Worm (Caenorhabditis elegans) whole organism, L2 larva: ENCODE results near the gene M05D6.2.

Source experiments
- F13H6.1 ChIP-seq: sonication (generic microtip); optimal IDR thresholded peaks from 2 replicates; lab custom pipeline; 2016; ENCODE audit warnings: missing genetic modification characterization, missing compliant biosample characterization
- ZK546.5 ChIP-seq: sonication (generic microtip); optimal IDR thresholded peaks from 2 replicates; lab custom pipeline; 2017; ENCODE audit warnings: missing biosample characterization, missing genetic modification characterization
- ceh-16 ChIP-seq: fragments of 150-350 bp; optimal IDR thresholded peaks from 2 replicates; lab custom pipeline; 2014; ENCODE audit warnings: missing biosample characterization, missing genetic modification characterization
- lin-13 ChIP-seq: fragments of 150-350 bp; optimal IDR thresholded peaks from 2 replicates; lab custom pipeline; 2014; ENCODE audit warnings: missing biosample characterization, missing genetic modification reagents, missing genetic modification characterization
- nhr-12 ChIP-seq: fragments of 150-350 bp; optimal IDR thresholded peaks from 2 replicates; lab custom pipeline; 2014; ENCODE audit warnings: missing biosample characterization, missing genetic modification characterization
- nhr-23 ChIP-seq: fragments of 150-350 bp; optimal IDR thresholded peaks from 2 replicates; lab custom pipeline; 2014; ENCODE audit warnings: missing biosample characterization, missing genetic modification reagents, missing genetic modification characterization
- nhr-237 ChIP-seq: fragments of 150-350 bp; optimal IDR thresholded peaks from 2 replicates; lab custom pipeline; 2014; ENCODE audit warnings: missing biosample characterization, missing genetic modification characterization

DNA sequence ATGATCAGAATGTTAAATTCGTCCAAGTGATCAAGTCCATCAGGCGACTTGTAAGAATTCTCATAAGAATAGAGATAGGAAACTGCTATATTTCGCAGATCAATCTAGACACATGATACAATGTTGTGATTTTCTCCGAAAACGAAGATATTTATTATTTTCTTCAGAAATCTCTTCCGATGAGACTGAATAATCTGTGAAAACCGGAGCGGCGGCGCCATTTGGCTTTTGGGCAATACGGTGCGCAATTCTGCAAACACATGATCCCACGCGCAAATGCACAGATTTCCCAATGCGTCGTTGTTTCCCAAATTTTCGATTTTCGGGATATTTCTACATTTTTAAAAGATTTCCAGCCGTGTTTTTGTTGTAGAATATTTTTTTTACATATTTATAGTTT lies 25.7 kb upstream of the M05D6.2 start:
- TF ChIP-seq ceh-16 (tag; lab: Kevin White, UChicago) (no peak), nhr-23 (no peak), nhr-12 (tag; lab: Kevin White, UChicago) (no peak), nhr-237 (no peak), ZK546.5 (tag; lab: Kevin White, UChicago) (no peak), F13H6.1 (peak; percentile 1), lin-13 (no peak)
